ENCODE assay signal across 1 fruit fly cellular context in the genomic region with DNA sequence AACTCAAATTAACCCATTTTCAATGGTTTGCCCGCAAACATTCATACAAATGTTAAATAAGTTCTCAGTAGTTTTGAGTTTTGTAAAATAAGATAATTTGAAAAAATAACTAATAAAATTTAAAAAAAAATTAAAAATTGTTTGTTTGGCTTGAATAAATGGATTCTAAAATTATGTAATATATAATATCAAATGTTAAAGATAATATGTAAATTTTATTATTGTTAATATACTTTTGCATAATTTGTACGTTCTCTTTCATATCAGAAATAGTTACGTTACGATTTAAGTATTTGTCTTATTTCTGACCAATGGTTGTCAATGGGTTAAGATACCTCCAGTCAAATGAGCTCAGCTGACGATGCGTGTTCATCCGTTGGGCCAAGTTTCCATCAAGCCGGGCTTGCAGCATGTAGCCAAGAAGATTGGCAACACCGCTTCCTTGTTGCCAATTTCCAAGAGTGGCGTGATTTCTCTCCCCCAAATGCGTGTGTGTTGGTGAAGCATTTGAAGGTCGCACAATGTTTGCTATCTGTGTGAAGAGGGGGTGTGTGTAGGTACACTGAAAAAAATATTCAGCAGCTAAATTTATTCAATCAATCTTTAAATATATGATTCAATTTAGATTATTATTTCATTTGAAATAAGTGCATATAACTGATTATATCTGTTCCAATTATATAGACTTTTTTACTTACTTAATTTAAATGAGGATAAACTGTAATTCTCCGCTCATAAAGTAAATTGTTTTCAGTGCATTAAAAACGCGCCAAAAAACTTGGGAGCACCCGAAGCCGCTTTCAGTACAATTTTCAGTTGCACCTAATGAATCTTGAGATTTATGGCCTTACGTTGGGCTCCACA.
A peak's percentile ranks its signal among the peaks of the same experiment; 100 is the strongest.
TF ChIP-seq lines count a peak whose summit lies in the region.

No protein-coding gene starts in this region.

TF ChIP-seq in whole organism, embryonic, 481 proteins besides CTCF, POLR2A, EP300 and RAD21 (continued from another document and continues in another):
- TF ChIP-seq chif (GFP tag; optimal IDR thresholded peaks at IDR 0.05; lab: Kevin White, UChicago) (no peak), Chrac-16 (GFP tag; optimal IDR thresholded peaks at IDR 0.05; lab: Kevin White, UChicago) (no peak), HmgZ (tag; optimal IDR thresholded peaks at IDR 0.05; lab: Kevin White, UChicago) (no peak), nom (GFP tag; optimal IDR thresholded peaks at IDR 0.05; lab: Kevin White, UChicago) (peak; percentile 49), bsh (GFP tag; optimal IDR thresholded peaks at IDR 0.05; lab: Kevin White, UChicago) (peak; percentile 23 to 30), Atf-2 (GFP tag; optimal IDR thresholded peaks at IDR 0.05; lab: Kevin White, UChicago) (no peak), CG4854 (GFP tag; optimal IDR thresholded peaks at IDR 0.05; lab: Kevin White, UChicago) (no peak), Dip2 (GFP tag; IDR thresholded peaks at IDR 0.05; lab: Robert Waterston, UW) (no peak), danr (GFP tag; IDR thresholded peaks at IDR 0.05; lab: Robert Waterston, UW) (no peak), tgo (GFP tag; IDR thresholded peaks at IDR 0.05; lab: Robert Waterston, UW) (no peak), Lhr (GFP tag; optimal IDR thresholded peaks at IDR 0.05; lab: Kevin White, UChicago) (no peak), crp (GFP tag; optimal IDR thresholded peaks at IDR 0.05; lab: Kevin White, UChicago) (no peak), pum (GFP tag; optimal IDR thresholded peaks at IDR 0.05; lab: Kevin White, UChicago) (no peak), onecut (GFP tag; IDR thresholded peaks at IDR 0.05; lab: Robert Waterston, UW) (no peak), D19A (tag; optimal IDR thresholded peaks at IDR 0.05; lab: Kevin White, UChicago) (no peak), H2.0 (GFP tag; IDR thresholded peaks at IDR 0.05; lab: Robert Waterston, UW) (no peak), CG17912 (GFP tag; optimal IDR thresholded peaks at IDR 0.05; lab: Kevin White, UChicago) (no peak), CG6813 (GFP tag; optimal IDR thresholded peaks at IDR 0.05; lab: Kevin White, UChicago) (no peak), schlank (tag; optimal IDR thresholded peaks at IDR 0.05; lab: Kevin White, UChicago) (no peak), esg (GFP tag; conservative IDR thresholded peaks at IDR 0.05; lab: Robert Waterston, UW) (no peak), abd-A (tag; optimal IDR thresholded peaks at IDR 0.05; lab: Kevin White, UChicago) (no peak), fd64A (GFP tag; optimal IDR thresholded peaks at IDR 0.05; lab: Kevin White, UChicago) (no peak), lilli (GFP tag; optimal IDR thresholded peaks at IDR 0.05; lab: Kevin White, UChicago) (peak; percentile 6), CG7271 (tag; optimal IDR thresholded peaks at IDR 0.05; lab: Kevin White, UChicago) (no peak), Lim3 (GFP tag; IDR thresholded peaks at IDR 0.05; lab: Robert Waterston, UW) (no peak), CG1602 (GFP tag; optimal IDR thresholded peaks at IDR 0.05; lab: Kevin White, UChicago) (no peak), gcm (GFP tag; optimal IDR thresholded peaks at IDR 0.05; lab: Kevin White, UChicago) (no peak), ATbp (GFP tag; optimal IDR thresholded peaks at IDR 0.05; lab: Kevin White, UChicago) (no peak), Fer2 (tag; optimal IDR thresholded peaks at IDR 0.05; lab: Kevin White, UChicago) (no peak), CG31224 (GFP tag; IDR thresholded peaks at IDR 0.05; lab: Robert Waterston, UW) (no peak), CG16813 (GFP tag; IDR thresholded peaks at IDR 0.05; lab: Robert Waterston, UW; ENCODE audit: partially characterized antibody) (no peak), CG10274 (GFP tag; optimal IDR thresholded peaks at IDR 0.05; lab: Kevin White, UChicago) (no peak), Xrp1 (GFP tag; IDR thresholded peaks at IDR 0.05; lab: Robert Waterston, UW) (peak; percentile 64), CG1233 (GFP tag; optimal IDR thresholded peaks at IDR 0.05; lab: Kevin White, UChicago) (no peak), Abd-B (GFP tag; optimal IDR thresholded peaks at IDR 0.05; lab: Kevin White, UChicago) (no peak), CG17359 (tag; optimal IDR thresholded peaks at IDR 0.05; lab: Kevin White, UChicago) (peak; percentile 27), CG10431 (GFP tag; optimal IDR thresholded peaks at IDR 0.05; lab: Kevin White, UChicago) (no peak), fd3F (GFP tag; optimal IDR thresholded peaks at IDR 0.05; lab: Kevin White, UChicago) (no peak), CG12744 (GFP tag; optimal IDR thresholded peaks at IDR 0.05; lab: Kevin White, UChicago) (no peak), CG4404 (GFP tag; IDR thresholded peaks at IDR 0.05; lab: Robert Waterston, UW) (no peak; the same call in 1 of the 2 replicates), ems (GFP tag; optimal IDR thresholded peaks at IDR 0.05; lab: Kevin White, UChicago) (no peak), ken (GFP tag; IDR thresholded peaks at IDR 0.05; lab: Robert Waterston, UW) (no peak), phol (tag; optimal IDR thresholded peaks at IDR 0.05; lab: Kevin White, UChicago) (peak; percentile 54), so (GFP tag; IDR thresholded peaks at IDR 0.05; lab: Robert Waterston, UW) (no peak), nmo (GFP tag; optimal IDR thresholded peaks at IDR 0.05; lab: Kevin White, UChicago) (peak; percentile 29), Xbp1 (GFP tag; optimal IDR thresholded peaks at IDR 0.05; lab: Kevin White, UChicago) (peak; percentile 43), CG34224 (GFP tag; IDR thresholded peaks at IDR 0.05; lab: Robert Waterston, UW; ENCODE audit: partially characterized antibody) (no peak), eyg (GFP tag; optimal IDR thresholded peaks at IDR 0.05; lab: Kevin White, UChicago) (no peak), Scr (GFP tag; IDR thresholded peaks at IDR 0.05; lab: Robert Waterston, UW; ENCODE audit: partially characterized antibody) (no peak), en (GFP tag; optimal IDR thresholded peaks at IDR 0.05; lab: Kevin White, UChicago) (no peak), Hr51 (GFP tag; optimal IDR thresholded peaks at IDR 0.05; lab: Kevin White, UChicago) (peak in 1 of 2 experiments; percentile 45), fd96Cb (tag; optimal IDR thresholded peaks at IDR 0.05; lab: Kevin White, UChicago) (peak; percentile 18), chn (GFP tag; optimal IDR thresholded peaks at IDR 0.05; lab: Kevin White, UChicago) (peak; percentile 31), CG3838 (GFP tag; optimal IDR thresholded peaks at IDR 0.05; lab: Kevin White, UChicago) (no peak), maf-S (GFP tag; optimal IDR thresholded peaks at IDR 0.05; lab: Kevin White, UChicago) (no peak), bab2 (GFP tag; optimal IDR thresholded peaks at IDR 0.05; lab: Kevin White, UChicago) (no peak), CG6272 (GFP tag; IDR thresholded peaks at IDR 0.05; lab: Robert Waterston, UW) (no peak), CG17829 (tag; optimal IDR thresholded peaks at IDR 0.05; lab: Kevin White, UChicago) (peak; percentile 23), CG34376 (GFP tag; optimal IDR thresholded peaks at IDR 0.05; lab: Kevin White, UChicago) (no peak), CG16863 (GFP tag; optimal IDR thresholded peaks at IDR 0.05; lab: Kevin White, UChicago) (no peak), Hr39 (optimal IDR thresholded peaks at IDR 0.05; lab: Kevin White, UChicago) (no peak), CG4360 (GFP tag; IDR thresholded peaks at IDR 0.05; lab: Robert Waterston, UW) (no peak), otp (GFP tag; IDR thresholded peaks at IDR 0.05; lab: Robert Waterston, UW) (no peak), CG12659 (GFP tag; optimal IDR thresholded peaks at IDR 0.05; lab: Kevin White, UChicago) (no peak), Awh (GFP tag; IDR thresholded peaks at IDR 0.05; lab: Robert Waterston, UW) (no peak), Eip74EF (GFP tag; optimal IDR thresholded peaks at IDR 0.05; lab: Kevin White, UChicago) (peak in 1 of 2 experiments; percentile 1), CG16779 (GFP tag; IDR thresholded peaks at IDR 0.05; lab: Robert Waterston, UW) (no peak), HLH3B (GFP tag; IDR thresholded peaks at IDR 0.05; lab: Robert Waterston, UW) (no peak), br (optimal IDR thresholded peaks at IDR 0.05; lab: Kevin White, UChicago) (no peak), Dref (GFP tag; IDR thresholded peaks at IDR 0.05; lab: Robert Waterston, UW) (no peak), CG14050 (GFP tag; IDR thresholded peaks at IDR 0.05; lab: Robert Waterston, UW) (no peak), pita (GFP tag; optimal IDR thresholded peaks at IDR 0.05; lab: Kevin White, UChicago) (no peak), CG7372 (GFP tag; IDR thresholded peaks at IDR 0.05; lab: Robert Waterston, UW) (no peak), dimm (GFP tag; IDR thresholded peaks at IDR 0.05; lab: Robert Waterston, UW) (no peak), her (GFP tag; optimal IDR thresholded peaks at IDR 0.05; lab: Kevin White, UChicago) (no peak), CG3847 (GFP tag; IDR thresholded peaks at IDR 0.05; lab: Robert Waterston, UW) (no peak), ci (GFP tag; IDR thresholded peaks at IDR 0.05; lab: Robert Waterston, UW) (no peak), lola (GFP tag; optimal IDR thresholded peaks at IDR 0.05; lab: Kevin White, UChicago) (peak in 1 of 3 experiments; percentile 25), Mad (GFP tag; optimal IDR thresholded peaks at IDR 0.05; lab: Kevin White, UChicago) (no peak), vnd (GFP tag; IDR thresholded peaks at IDR 0.05; lab: Robert Waterston, UW; ENCODE audit: partially characterized antibody) (no peak), Oli (tag; optimal IDR thresholded peaks at IDR 0.05; lab: Kevin White, UChicago) (peak; percentile 4), dmrt11E (tag; optimal IDR thresholded peaks at IDR 0.05; lab: Kevin White, UChicago) (peak; percentile 59), Doc2 (GFP tag; IDR thresholded peaks at IDR 0.05; lab: Robert Waterston, UW) (no peak), chinmo (GFP tag; IDR thresholded peaks at IDR 0.05; lab: Robert Waterston, UW; ENCODE audit: partially characterized antibody) (no peak), CG13123 (GFP tag; optimal IDR thresholded peaks at IDR 0.05; lab: Kevin White, UChicago) (no peak), nerfin-2 (GFP tag; IDR thresholded peaks at IDR 0.05; lab: Robert Waterston, UW; ENCODE audit: partially characterized antibody) (no peak), trem (tag; optimal IDR thresholded peaks at IDR 0.05; lab: Kevin White, UChicago) (peak; percentile 24), gem (tag; optimal IDR thresholded peaks at IDR 0.05; lab: Kevin White, UChicago) (peak; percentile 60), Bteb2 (GFP tag; optimal IDR thresholded peaks at IDR 0.05; lab: Kevin White, UChicago) (no peak), Oaz (GFP tag; IDR thresholded peaks at IDR 0.05; lab: Robert Waterston, UW) (no peak), CG11695 (GFP tag; IDR thresholded peaks at IDR 0.05; lab: Robert Waterston, UW) (no peak), pfk (GFP tag; optimal IDR thresholded peaks at IDR 0.05; lab: Kevin White, UChicago) (no peak), CG13287 (GFP tag; IDR thresholded peaks at IDR 0.05; lab: Robert Waterston, UW; ENCODE audit: partially characterized antibody) (no peak), dysf (GFP tag; IDR thresholded peaks at IDR 0.05; lab: Robert Waterston, UW) (0 out of 3 replicates have a peak, but pooled peaks have one; percentile 44), Lpt (GFP tag; optimal IDR thresholded peaks at IDR 0.05; lab: Kevin White, UChicago) (no peak), Gug (GFP tag; IDR thresholded peaks at IDR 0.05; lab: Robert Waterston, UW) (no peak), ato (GFP tag; IDR thresholded peaks at IDR 0.05; lab: Robert Waterston, UW; ENCODE audit: partially characterized antibody) (no peak), CG14667 (GFP tag; IDR thresholded peaks at IDR 0.05; lab: Robert Waterston, UW) (no peak), Ets65A (GFP tag; lab: Kevin White, UChicago) (no peak), sisA (GFP tag; IDR thresholded peaks at IDR 0.05; lab: Robert Waterston, UW) (no peak), lov (optimal IDR thresholded peaks at IDR 0.05; lab: Kevin White, UChicago) (no peak), lov (GFP tag; IDR thresholded peaks at IDR 0.05; lab: Robert Waterston, UW) (no peak), ash1 (GFP tag; optimal IDR thresholded peaks at IDR 0.05; lab: Kevin White, UChicago) (no peak), dmrt99B (tag; optimal IDR thresholded peaks at IDR 0.05; lab: Kevin White, UChicago) (peak; percentile 28), CG2875 (GFP tag; optimal IDR thresholded peaks at IDR 0.05; lab: Kevin White, UChicago) (no peak), al (GFP tag; IDR thresholded peaks at IDR 0.05; lab: Robert Waterston, UW) (no peak), CG12299 (tag; optimal IDR thresholded peaks at IDR 0.05; lab: Kevin White, UChicago) (no peak), CG10462 (GFP tag; optimal IDR thresholded peaks at IDR 0.05; lab: Kevin White, UChicago) (no peak), CG15696 (tag; optimal IDR thresholded peaks at IDR 0.05; lab: Kevin White, UChicago) (peak; percentile 16), PHDP (tag; optimal IDR thresholded peaks at IDR 0.05; lab: Kevin White, UChicago) (no peak), CG31365 (tag; optimal IDR thresholded peaks at IDR 0.05; lab: Kevin White, UChicago) (no peak), CG5180 (GFP tag; optimal IDR thresholded peaks at IDR 0.05; lab: Kevin White, UChicago) (no peak), Ada2b (GFP tag; IDR thresholded peaks at IDR 0.05; lab: Robert Waterston, UW) (no peak), mld (GFP tag; IDR thresholded peaks at IDR 0.05; lab: Robert Waterston, UW; ENCODE audit: partially characterized antibody) (no peak), CG17328 (GFP tag; IDR thresholded peaks at IDR 0.05; lab: Robert Waterston, UW) (peak; percentile 42; the same call in 1 of the 2 replicates), Meics (GFP tag; optimal IDR thresholded peaks at IDR 0.05; lab: Kevin White, UChicago) (no peak), B-H2 (GFP tag; optimal IDR thresholded peaks at IDR 0.05; lab: Kevin White, UChicago) (no peak), CG11085 (GFP tag; IDR thresholded peaks at IDR 0.05; lab: Robert Waterston, UW) (no peak), CG8281 (tag; optimal IDR thresholded peaks at IDR 0.05; lab: Kevin White, UChicago) (no peak), Stat92E (GFP tag; optimal IDR thresholded peaks at IDR 0.05; lab: Kevin White, UChicago) (no peak), crc (GFP tag; optimal IDR thresholded peaks at IDR 0.05; lab: Kevin White, UChicago) (no peak), ERR (GFP tag; optimal IDR thresholded peaks at IDR 0.05; lab: Kevin White, UChicago) (no peak), BEAF-32 (GFP tag; optimal IDR thresholded peaks at IDR 0.05; lab: Kevin White, UChicago) (no peak), Fer3 (tag; optimal IDR thresholded peaks at IDR 0.05; lab: Kevin White, UChicago) (peak; percentile 16), Six4 (GFP tag; optimal IDR thresholded peaks at IDR 0.05; lab: Kevin White, UChicago) (no peak), ro (GFP tag; IDR thresholded peaks at IDR 0.05; lab: Robert Waterston, UW) (no peak), CG6254 (GFP tag; optimal IDR thresholded peaks at IDR 0.05; lab: Kevin White, UChicago) (no peak)
